Worm (Caenorhabditis elegans): ENCODE measurements around the gene C27D9.2.

- TF ChIP-seq nhr-12 (tag; optimal IDR thresholded peaks at IDR 0.05), result no peak
- TF ChIP-seq sptf-1 (tag; optimal IDR thresholded peaks at IDR 0.05), result no peak
- no peak for TF ChIP-seq nhr-237 (tag; optimal IDR thresholded peaks at IDR 0.05)
Measured at ce11 chrII:4802917-4803316, 46.3 kb upstream of the C27D9.2 start.
